Worm (Caenorhabditis elegans): ENCODE data around the gene duxl-1.

DNA sequence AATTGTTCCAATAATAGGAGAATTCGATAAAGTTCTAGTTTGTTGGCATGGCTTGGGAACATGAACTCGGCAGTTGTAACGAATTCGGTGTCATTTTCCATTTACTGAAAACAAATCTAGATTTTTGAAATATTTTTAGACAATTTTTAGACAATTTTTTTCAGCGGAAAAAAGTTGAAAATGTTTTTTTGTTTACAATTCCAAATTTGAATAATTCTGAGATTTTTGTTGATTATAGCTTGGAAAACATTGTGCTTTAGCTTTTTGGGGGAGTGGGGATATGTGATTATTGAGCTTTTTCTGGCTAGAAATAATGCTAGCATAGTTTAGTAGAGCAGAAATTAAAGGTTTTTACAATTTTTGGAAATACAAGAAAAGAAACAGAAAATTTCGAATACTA lies 5.4 kb downstream of the duxl-1 start, which contains the start of gene srw-97:
- TF ChIP-seq ztf-11 (tag; optimal IDR thresholded peaks at IDR 0.05) = no peak
- no peak for TF ChIP-seq egl-27 (tag; optimal IDR thresholded peaks at IDR 0.05)
- TF ChIP-seq skn-1 (tag; optimal IDR thresholded peaks at IDR 0.05) = no peak
- no peak for TF ChIP-seq alr-1 (tag; optimal IDR thresholded peaks at IDR 0.05)
- TF ChIP-seq mab-5 (tag; optimal IDR thresholded peaks at IDR 0.05) = no peak
- no peak for TF ChIP-seq ceh-16 (tag; optimal IDR thresholded peaks at IDR 0.05)
- no peak for TF ChIP-seq unc-39 (tag; optimal IDR thresholded peaks at IDR 0.05)
- no peak for TF ChIP-seq ztf-1 (GFP tag; conservative IDR thresholded peaks at IDR 0.05)
- TF ChIP-seq snpc-4 (tag; optimal IDR thresholded peaks at IDR 0.05) = no peak
- no peak for TF ChIP-seq mbf-1 (tag; optimal IDR thresholded peaks at IDR 0.05)
- TF ChIP-seq mdl-1 (tag; optimal IDR thresholded peaks at IDR 0.05) = no peak
- no peak for TF ChIP-seq unc-55 (GFP tag; optimal IDR thresholded peaks at IDR 0.05)

Measured in whole organism, L2 larva.